Worm (Caenorhabditis elegans): ENCODE results near the gene flp-11.

- TF ChIP-seq ref-1 (GFP tag; conservative IDR thresholded peaks at IDR 0.05) (no peak), ztf-23 (GFP tag; IDR thresholded peaks at IDR 0.05) (no peak), tab-1 (GFP tag; IDR thresholded peaks at IDR 0.05) (no peak), flt-1 (GFP tag; IDR thresholded peaks at IDR 0.05) (no peak), T22C8.4 (GFP tag; IDR thresholded peaks at IDR 0.05) (no peak), klf-2 (GFP tag; conservative IDR thresholded peaks at IDR 0.05) (no peak), med-1 (GFP tag; optimal IDR thresholded peaks at IDR 0.05; ENCODE audit: insufficient read depth) (no peak), cog-1 (tag; optimal IDR thresholded peaks at IDR 0.05) (no peak)
These were observed 49.6 kb downstream of the flp-11 start for ce11 chrX:4628350-4628749.

Measured in whole organism, midembryonic.